Fruit fly (Drosophila melanogaster): ENCODE measurements around the gene CG14042.

CG14042 gene

dm6 chr2L:5043495-5044146 lies 6.1 kb downstream of the CG14042 start (continued):
- no peak for TF ChIP-seq tx (GFP tag; optimal IDR thresholded peaks at IDR 0.05)
- no peak for TF ChIP-seq Dref (GFP tag; IDR thresholded peaks at IDR 0.05)
- TF ChIP-seq zfh1 (GFP tag; IDR thresholded peaks at IDR 0.05) = 0 out of 3 replicates have a peak, but pooled peaks have one; percentile 34
- TF ChIP-seq HHEX (GFP tag; optimal IDR thresholded peaks at IDR 0.05) = peak; percentile 69
- TF ChIP-seq CG1233 (GFP tag; optimal IDR thresholded peaks at IDR 0.05) = no peak
- no peak for TF ChIP-seq Sry-β (GFP tag; optimal IDR thresholded peaks at IDR 0.05)
- TF ChIP-seq so (GFP tag; IDR thresholded peaks at IDR 0.05) = 0 out of 3 replicates have a peak, but pooled peaks have one; percentile 8
- peak; percentile 7 for TF ChIP-seq CG13296 (GFP tag; optimal IDR thresholded peaks at IDR 0.05)
- TF ChIP-seq CG2712 (tag; optimal IDR thresholded peaks at IDR 0.05) = peak; percentile 40
- TF ChIP-seq CG13894 (tag; optimal IDR thresholded peaks at IDR 0.05) = no peak
- TF ChIP-seq grau (tag; optimal IDR thresholded peaks at IDR 0.05) = peak; percentile 32
- no peak for TF ChIP-seq repo (GFP tag; optimal IDR thresholded peaks at IDR 0.05)
- no peak for TF ChIP-seq kni (GFP tag; optimal IDR thresholded peaks at IDR 0.05)
- no peak for TF ChIP-seq sna (GFP tag; IDR thresholded peaks at IDR 0.05; ENCODE audit: partially characterized antibody)
- TF ChIP-seq kay (GFP tag; optimal IDR thresholded peaks at IDR 0.05) = no peak
- TF ChIP-seq CG13624 (GFP tag; optimal IDR thresholded peaks at IDR 0.05) = no peak
- TF ChIP-seq Fer2 (tag; optimal IDR thresholded peaks at IDR 0.05) = no peak
- TF ChIP-seq CG15269 (tag; optimal IDR thresholded peaks at IDR 0.05) = peak; percentile 56
- TF ChIP-seq scrt (GFP tag; optimal IDR thresholded peaks at IDR 0.05) = peak; percentile 76
- TF ChIP-seq CG12744 (GFP tag; optimal IDR thresholded peaks at IDR 0.05) = no peak
- TF ChIP-seq NK7.1 (GFP tag; optimal IDR thresholded peaks at IDR 0.05) = no peak
- no peak for TF ChIP-seq NC2α (GFP tag; optimal IDR thresholded peaks at IDR 0.05)
- no peak for TF ChIP-seq br (optimal IDR thresholded peaks at IDR 0.05)
- TF ChIP-seq Sin3A (optimal IDR thresholded peaks at IDR 0.05) = no peak
- no peak for TF ChIP-seq Mes4 (GFP tag; optimal IDR thresholded peaks at IDR 0.05)
- TF ChIP-seq en (GFP tag; optimal IDR thresholded peaks at IDR 0.05) = no peak
- no peak for TF ChIP-seq eyg (GFP tag; optimal IDR thresholded peaks at IDR 0.05)
- TF ChIP-seq CG10366 (GFP tag; IDR thresholded peaks at IDR 0.05) = peak; percentile 32; the same call in 1 of the 2 replicates
- TF ChIP-seq btn (GFP tag; optimal IDR thresholded peaks at IDR 0.05) = no peak
- no peak for TF ChIP-seq Stat92E (GFP tag; optimal IDR thresholded peaks at IDR 0.05)
- TF ChIP-seq psq (GFP tag; optimal IDR thresholded peaks at IDR 0.05) = no peak
- no peak for TF ChIP-seq Ada2b (GFP tag; IDR thresholded peaks at IDR 0.05)
- TF ChIP-seq Lhr (GFP tag; optimal IDR thresholded peaks at IDR 0.05) = no peak
- TF ChIP-seq dm (GFP tag; optimal IDR thresholded peaks at IDR 0.05) = no peak
- no peak for TF ChIP-seq GATAe (GFP tag; conservative IDR thresholded peaks at IDR 0.05)
- TF ChIP-seq dpn (GFP tag; optimal IDR thresholded peaks at IDR 0.05) = peak in 1 of 2 experiments; percentile 62
- TF ChIP-seq CG34224 (GFP tag; IDR thresholded peaks at IDR 0.05; ENCODE audit: partially characterized antibody) = no peak
- peak; percentile 74 for TF ChIP-seq crol (GFP tag; IDR thresholded peaks at IDR 0.05)
- peak; percentile 52 for TF ChIP-seq CoRest (tag; optimal IDR thresholded peaks at IDR 0.05)
- no peak for TF ChIP-seq Dek (tag; optimal IDR thresholded peaks at IDR 0.05)
- peak; percentile 43 for TF ChIP-seq ttk (GFP tag; IDR thresholded peaks at IDR 0.05)
- TF ChIP-seq lov (optimal IDR thresholded peaks at IDR 0.05) = no peak
- no peak for TF ChIP-seq lov (GFP tag; IDR thresholded peaks at IDR 0.05)
- TF ChIP-seq oc (tag; optimal IDR thresholded peaks at IDR 0.05) = no peak
- peak; percentile 20 for TF ChIP-seq gsb-n (tag; optimal IDR thresholded peaks at IDR 0.05)
- TF ChIP-seq Vsx1 (GFP tag; optimal IDR thresholded peaks at IDR 0.05) = no peak
- no peak for TF ChIP-seq inv (GFP tag; IDR thresholded peaks at IDR 0.05; ENCODE audit: partially characterized antibody)
- TF ChIP-seq Tbp (GFP tag; optimal IDR thresholded peaks at IDR 0.05) = no peak
- peak; percentile 26 for TF ChIP-seq chn (GFP tag; optimal IDR thresholded peaks at IDR 0.05)
- TF ChIP-seq CG7271 (tag; optimal IDR thresholded peaks at IDR 0.05) = no peak
- TF ChIP-seq CG7839 (tag; optimal IDR thresholded peaks at IDR 0.05) = peak; percentile 65
